Worm (Caenorhabditis elegans) whole organism, mixed stage, embryonic: ENCODE results near the gene W08F4.10.
"Not testable (repeated sequence)": the region's sequence is repeated elsewhere in the genome, so short reads cannot be mapped to it uniquely, and the experiment has no call there.

Experiments
- bed-3 ChIP-seq: fragments of 200-800 bp; sonication (Bioruptor generic); optimal IDR thresholded peaks from 3 replicates; lab custom pipeline; 2018; ENCODE audit warnings: mild to moderate bottlenecking, missing genetic modification characterization, moderate library complexity, missing compliant biosample characterization
- blmp-1 ChIP-seq: fragments of 150-350 bp; optimal IDR thresholded peaks from 2 replicates; lab custom pipeline; 2014; ENCODE audit warnings: missing biosample characterization, missing genetic modification characterization
- ceh-43 ChIP-seq: fragments of 200-800 bp; sonication (Bioruptor generic); optimal IDR thresholded peaks from 2 replicates; lab custom pipeline; 2018; ENCODE audit warnings: mild to moderate bottlenecking, missing genetic modification characterization, moderate library complexity, missing compliant biosample characterization
- ceh-83 ChIP-seq: fragments of 200-800 bp; sonication (Bioruptor generic); optimal IDR thresholded peaks from 2 replicates; lab custom pipeline; 2018; ENCODE audit warnings: mild to moderate bottlenecking, missing genetic modification characterization, missing compliant biosample characterization
- ces-1 ChIP-seq: fragments of 150-350 bp; optimal IDR thresholded peaks from 2 replicates; lab custom pipeline; 2014; ENCODE audit warnings: missing biosample characterization, missing genetic modification reagents, missing genetic modification characterization
- cnd-1 ChIP-seq: fragments of 200-800 bp; sonication (Bioruptor generic); optimal IDR thresholded peaks from 2 replicates; lab custom pipeline; 2018; ENCODE audit warnings: mild to moderate bottlenecking, missing genetic modification characterization, missing compliant biosample characterization
- drap-1 ChIP-seq: fragments of 200-800 bp; sonication (Bioruptor generic); optimal IDR thresholded peaks from 3 replicates; lab custom pipeline; 2018; ENCODE audit warnings: mild to moderate bottlenecking, missing genetic modification characterization, missing compliant biosample characterization
- elt-3 ChIP-seq: fragments of 150-350 bp; optimal IDR thresholded peaks from 2 replicates; lab custom pipeline; 2014; ENCODE audit warnings: missing biosample characterization, missing genetic modification characterization
- ham-2 ChIP-seq: fragments of 200-800 bp; sonication (Bioruptor generic); optimal IDR thresholded peaks from 2 replicates; lab custom pipeline; 2018; ENCODE audit warnings: mild to moderate bottlenecking, missing genetic modification characterization, missing compliant biosample characterization
- hlh-1 ChIP-seq: fragments of 150-350 bp; optimal IDR thresholded peaks from 2 replicates; lab custom pipeline; 2014; ENCODE audit warnings: missing biosample characterization, missing genetic modification reagents, missing genetic modification characterization
- lin-13 ChIP-seq: fragments of 150-350 bp; optimal IDR thresholded peaks from 2 replicates; lab custom pipeline; 2014; ENCODE audit warnings: missing biosample characterization, missing genetic modification characterization
- lin-32 ChIP-seq: fragments of 200-800 bp; sonication (Bioruptor generic); optimal IDR thresholded peaks from 2 replicates; lab custom pipeline; 2018; ENCODE audit warnings: mild to moderate bottlenecking, missing genetic modification characterization, missing compliant biosample characterization
- lsy-2 ChIP-seq: fragments of 150-350 bp; optimal IDR thresholded peaks from 2 replicates; lab custom pipeline; 2014; ENCODE audit warnings: missing biosample characterization, missing genetic modification characterization
- mab-5 ChIP-seq: fragments of 150-350 bp; optimal IDR thresholded peaks from 2 replicates; lab custom pipeline; 2014; ENCODE audit warnings: missing biosample characterization, missing genetic modification characterization
- mls-2 ChIP-seq: sonication (generic microtip); optimal IDR thresholded peaks from 2 replicates; lab custom pipeline; 2016; ENCODE audit warnings: mild to moderate bottlenecking, missing genetic modification characterization, moderate library complexity, missing compliant biosample characterization
- nhr-12 ChIP-seq: fragments of 150-350 bp; optimal IDR thresholded peaks from 2 replicates; lab custom pipeline; 2014; ENCODE audit warnings: missing biosample characterization, missing genetic modification characterization
- nhr-2 ChIP-seq: fragments of 150-350 bp; optimal IDR thresholded peaks from 2 replicates; lab custom pipeline; 2014; ENCODE audit warnings: missing biosample characterization, missing genetic modification characterization
- nhr-237 ChIP-seq: fragments of 150-350 bp; optimal IDR thresholded peaks from 2 replicates; lab custom pipeline; 2014; ENCODE audit warnings: missing biosample characterization, missing genetic modification characterization
- nhr-28 ChIP-seq: fragments of 150-350 bp; optimal IDR thresholded peaks from 2 replicates; lab custom pipeline; 2014; ENCODE audit warnings: missing biosample characterization, missing genetic modification characterization
- nhr-76 ChIP-seq: sonication (generic microtip); optimal IDR thresholded peaks from 2 replicates; lab custom pipeline; 2017; ENCODE audit warnings: missing biosample characterization, missing genetic modification characterization
- pha-4 ChIP-seq: fragments of 150-350 bp; optimal IDR thresholded peaks from 2 replicates; lab custom pipeline; 2018; ENCODE audit warnings: missing biosample characterization, missing genetic modification reagents, missing genetic modification characterization
- sem-2 ChIP-seq: fragments of 200-800 bp; sonication (Bioruptor generic); optimal IDR thresholded peaks from 2 replicates; lab custom pipeline; 2018; ENCODE audit warnings: mild to moderate bottlenecking, missing genetic modification characterization, missing compliant biosample characterization
- snpc-4 ChIP-seq: fragments of 150-350 bp; optimal IDR thresholded peaks from 2 replicates; lab custom pipeline; 2014; ENCODE audit warnings: missing biosample characterization, missing genetic modification characterization
- sptf-1 ChIP-seq: sonication (generic microtip); optimal IDR thresholded peaks from 2 replicates; lab custom pipeline; 2017; ENCODE audit warnings: mild to moderate bottlenecking, missing genetic modification characterization, moderate library complexity, missing compliant biosample characterization
- unc-120 ChIP-seq: sonication (generic microtip); optimal IDR thresholded peaks from 2 replicates; lab custom pipeline; 2017; ENCODE audit warnings: missing genetic modification characterization, missing compliant biosample characterization; ENCODE audit not compliant: poor library complexity, severe bottlenecking
- unc-39 ChIP-seq: fragments of 150-350 bp; optimal IDR thresholded peaks from 2 replicates; lab custom pipeline; 2014; ENCODE audit warnings: missing biosample characterization, missing genetic modification characterization
- unc-62 ChIP-seq: fragments of 150-350 bp; optimal IDR thresholded peaks from 2 replicates; lab custom pipeline; 2014; ENCODE audit warnings: missing biosample characterization, missing genetic modification reagents, missing genetic modification characterization
- zip-8 ChIP-seq: fragments of 150-350 bp; optimal IDR thresholded peaks from 2 replicates; lab custom pipeline; 2014; ENCODE audit warnings: missing biosample characterization, missing genetic modification characterization
- ztf-11 ChIP-seq: fragments of 150-350 bp; optimal IDR thresholded peaks from 2 replicates; lab custom pipeline; 2014; ENCODE audit warnings: missing biosample characterization, missing genetic modification characterization

W08F4.10 gene

DNA sequence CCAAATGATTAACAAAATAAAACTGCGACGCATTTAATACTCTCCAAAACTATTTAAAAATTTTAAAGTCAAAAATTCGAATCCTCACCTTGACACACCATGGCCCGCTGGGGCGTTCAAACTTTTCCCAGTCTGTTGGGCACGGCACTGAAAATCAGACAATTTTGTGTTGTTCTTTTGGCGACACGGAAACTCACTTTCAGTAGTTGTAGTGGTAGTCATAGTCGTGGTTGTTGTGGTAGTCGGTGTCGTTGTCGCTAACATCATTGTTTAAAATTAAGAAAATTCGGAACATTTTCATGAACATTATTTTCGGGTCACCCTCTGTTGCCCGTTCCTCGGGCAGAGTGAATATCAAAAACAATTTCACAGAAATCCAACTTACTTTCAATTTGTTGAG is 21.4 kb upstream of the W08F4.10 start, which contains the start of gene clec-118:
clec-118 (minus strand) TSS at position 101 of the 400 bp plus-strand sequence.
- not testable (repeated sequence) for TF ChIP-seq pha-4; unc-39 (tag; lab: Kevin White, UChicago); hlh-1 (tag; lab: Kevin White, UChicago)

DNA sequence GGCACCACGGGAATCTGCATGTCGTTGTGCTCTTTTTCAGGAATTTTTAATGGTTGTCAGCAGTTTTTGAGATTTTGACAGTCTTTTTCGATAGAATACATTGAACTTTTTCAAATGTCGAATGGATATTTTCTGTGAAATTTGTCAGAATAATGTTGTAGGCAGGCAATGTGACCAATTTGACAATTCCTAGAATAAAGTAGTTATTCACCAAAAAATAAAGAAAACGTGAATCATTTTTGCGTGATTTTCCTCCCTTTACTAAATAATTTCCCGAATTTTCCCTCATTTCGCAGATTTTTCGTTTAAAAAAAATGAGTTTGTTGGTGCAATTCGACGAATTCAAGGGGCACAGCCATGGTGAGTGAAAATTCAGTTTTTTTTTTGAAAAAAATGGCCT is 17.7 kb upstream of the W08F4.10 start, which contains the start of gene W04H10.1:
W04H10.1 (plus strand) TSS at position 301 of the 400 bp plus-strand sequence.
- no peak for TF ChIP-seq sem-2 (GFP tag; lab: Kevin White, UChicago)
- no peak for TF ChIP-seq mab-5
- no peak for TF ChIP-seq nhr-2 (tag; lab: Kevin White, UChicago)
- TF ChIP-seq blmp-1 (tag; lab: Kevin White, UChicago), result no peak
- no peak for TF ChIP-seq ces-1 (GFP tag; lab: Kevin White, UChicago)
- TF ChIP-seq ham-2 (GFP tag; lab: Kevin White, UChicago), result no peak
- no peak for TF ChIP-seq lin-13 (tag; lab: Kevin White, UChicago)
- no peak for TF ChIP-seq nhr-28 (tag; lab: Kevin White, UChicago)
- no peak for TF ChIP-seq nhr-76 (tag; lab: Kevin White, UChicago)
- TF ChIP-seq unc-39 (tag; lab: Kevin White, UChicago), result no peak
- no peak for TF ChIP-seq cnd-1 (tag; lab: Kevin White, UChicago)

DNA sequence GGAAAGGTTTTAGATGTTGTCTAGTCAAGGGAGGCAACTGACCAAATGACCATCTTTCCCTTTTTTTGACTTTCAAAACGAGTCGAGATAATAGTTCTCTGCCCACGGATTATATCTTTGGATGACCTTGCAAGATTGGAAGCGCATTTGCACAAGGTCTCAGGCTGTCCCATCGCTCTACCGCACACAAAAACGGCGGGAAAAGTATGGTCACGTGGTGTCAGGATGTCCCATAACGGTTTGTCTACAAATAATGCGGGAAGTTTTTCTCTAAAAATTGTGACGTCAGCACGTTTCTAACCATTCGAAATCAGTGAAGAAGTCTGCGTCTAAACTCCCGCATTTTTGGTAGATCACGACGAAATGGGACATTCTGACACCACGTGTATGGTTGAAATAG is 17.3 kb upstream of the W08F4.10 start, which contains the start of gene W04H10.6:
W04H10.6 (minus strand) TSS at position 101 of the 400 bp plus-strand sequence.
- no peak for TF ChIP-seq sptf-1 (tag; lab: Kevin White, UChicago)
- TF ChIP-seq unc-39 (tag; lab: Kevin White, UChicago), result no peak
- TF ChIP-seq ham-2 (GFP tag; lab: Kevin White, UChicago), result no peak
- TF ChIP-seq lsy-2 (tag; lab: Kevin White, UChicago), result no peak
- no peak for TF ChIP-seq elt-3 (tag; lab: Kevin White, UChicago)
- no peak for TF ChIP-seq ceh-83 (GFP tag; lab: Kevin White, UChicago)
- TF ChIP-seq unc-62, result no peak
- no peak for TF ChIP-seq mls-2 (tag; lab: Kevin White, UChicago)
- no peak for TF ChIP-seq snpc-4 (tag; lab: Kevin White, UChicago)
- no peak for TF ChIP-seq zip-8 (tag; lab: Kevin White, UChicago)
- TF ChIP-seq pha-4, result no peak
- TF ChIP-seq, all 35 proteins: peak for 0

DNA sequence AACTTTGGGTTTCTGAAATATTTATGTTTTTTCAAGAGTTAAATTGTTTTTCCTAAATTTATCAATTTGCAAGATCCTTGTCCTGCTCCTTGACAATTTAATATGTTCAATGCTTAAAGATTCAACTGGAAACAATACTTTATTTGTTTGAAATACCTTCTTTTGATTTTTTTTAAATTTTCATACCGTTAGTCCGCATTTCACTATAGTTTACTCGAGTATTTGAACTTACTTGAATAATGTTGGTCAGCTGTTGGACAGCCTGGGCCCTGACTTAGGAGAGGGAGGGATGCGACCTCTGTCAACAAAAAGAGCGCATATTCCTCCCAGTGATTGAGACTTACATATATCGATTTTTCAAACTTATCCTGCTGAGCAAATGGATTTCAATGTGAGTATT is 15.0 kb upstream of the W08F4.10 start, which contains the start of gene W04H10.5:
W04H10.5 (plus strand) TSS at position 301 of the 400 bp plus-strand sequence.
- TF ChIP-seq nhr-76 (tag; lab: Kevin White, UChicago), result no peak
- peak; percentile 66 for TF ChIP-seq hlh-1 (tag; lab: Kevin White, UChicago)

DNA sequence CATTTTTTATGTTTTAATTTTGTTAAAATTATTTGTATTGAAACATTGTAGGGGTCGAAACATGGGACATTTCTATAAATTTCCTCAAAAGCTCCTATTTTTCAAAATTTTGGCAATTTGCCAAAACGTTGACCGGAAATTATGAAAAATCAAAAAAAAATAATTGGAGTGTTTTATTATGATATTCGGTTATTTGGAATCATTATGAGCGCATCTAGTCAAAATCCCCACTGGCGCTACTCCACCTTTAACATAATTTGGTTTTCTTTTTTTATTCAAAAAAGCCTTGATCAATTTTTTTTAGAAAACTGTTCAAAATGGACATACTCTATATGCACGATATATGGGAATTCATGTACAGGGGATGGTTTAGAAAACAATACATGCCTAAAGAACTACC is 14.3 kb upstream of the W08F4.10 start, which contains the start of gene W04H10.2:
W04H10.2 (plus strand) TSS at position 301 of the 400 bp plus-strand sequence.
- TF ChIP-seq nhr-12 (tag; lab: Kevin White, UChicago) (no peak), unc-120 (tag; lab: Kevin White, UChicago) (no peak), bed-3 (GFP tag; lab: Kevin White, UChicago) (no peak), nhr-28 (tag; lab: Kevin White, UChicago) (no peak), snpc-4 (tag; lab: Kevin White, UChicago) (no peak), unc-39 (tag; lab: Kevin White, UChicago) (no peak), ztf-11 (tag; lab: Kevin White, UChicago) (no peak), ceh-43 (GFP tag; lab: Kevin White, UChicago) (no peak), lin-32 (GFP tag; lab: Kevin White, UChicago) (no peak)

DNA sequence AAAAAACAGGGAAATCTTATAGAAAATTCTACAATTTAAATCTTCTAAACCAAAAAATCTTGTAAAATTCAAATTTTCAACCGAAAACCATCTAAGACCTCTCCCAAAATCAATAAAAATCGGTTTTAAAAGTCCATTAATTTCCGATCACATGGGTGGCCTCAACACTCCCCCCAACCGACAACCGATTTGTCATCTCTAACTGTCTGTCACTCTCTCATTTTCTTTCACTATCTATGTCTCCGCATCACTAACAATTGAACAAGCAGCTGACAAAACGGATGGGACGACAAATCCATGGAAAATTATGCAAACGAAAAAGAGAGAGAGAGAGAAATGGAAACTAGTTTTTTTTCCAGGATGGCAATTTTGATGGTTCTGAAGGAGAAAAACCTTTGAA is 12.0 kb upstream of the W08F4.10 start:
- TF ChIP-seq hlh-1 (tag; lab: Kevin White, UChicago), result peak; percentile 90
- peak; percentile 3 for TF ChIP-seq unc-120 (tag; lab: Kevin White, UChicago)
- no peak for TF ChIP-seq pha-4
- TF ChIP-seq lsy-2 (tag; lab: Kevin White, UChicago), result peak; percentile 1
- no peak for TF ChIP-seq nhr-28 (tag; lab: Kevin White, UChicago)
- TF ChIP-seq unc-39 (tag; lab: Kevin White, UChicago), result no peak
- no peak for TF ChIP-seq nhr-237
- no peak for TF ChIP-seq ceh-43 (GFP tag; lab: Kevin White, UChicago)
- TF ChIP-seq unc-62, result peak; percentile 95
- TF ChIP-seq drap-1 (GFP tag; lab: Kevin White, UChicago), result no peak
- TF ChIP-seq ceh-83 (GFP tag; lab: Kevin White, UChicago), result no peak
- TF ChIP-seq mab-5, result peak; percentile 79
- TF ChIP-seq ces-1 (GFP tag; lab: Kevin White, UChicago), result peak; percentile 76
